Comparison of ENCODE assay signal across 3 worm cellular contexts in genomic region chrIII:4419117-4419978, ce11.
TF ChIP-seq lines count a peak whose summit lies in the region.

R07E5.7 (minus strand) TSS chrIII:4419167.
cku-80 (plus strand) TSS chrIII:4419848.

TF ChIP-seq in whole organism, L1 larva, 84 proteins besides CTCF, POLR2A, EP300 and RAD21 (continued from another document):
- TF ChIP-seq nhr-20 (tag; optimal IDR thresholded peaks at IDR 0.05; lab: Kevin White, UChicago) (peak; percentile 70), C16A3.4 (tag; optimal IDR thresholded peaks at IDR 0.05; lab: Kevin White, UChicago) (peak; percentile 70), elt-3 (tag; optimal IDR thresholded peaks at IDR 0.05; lab: Kevin White, UChicago) (peak in 2 of 6 experiments; percentile 44 to 47), xbp-1 (tag; optimal IDR thresholded peaks at IDR 0.05; lab: Kevin White, UChicago) (peak; percentile 61), grh-1 (GFP tag; IDR thresholded peaks at IDR 0.05; lab: Robert Waterston, UW) (no peak), irx-1 (tag; optimal IDR thresholded peaks at IDR 0.05; lab: Kevin White, UChicago) (peak; percentile 42), fos-1 (tag; optimal IDR thresholded peaks at IDR 0.05; lab: Kevin White, UChicago) (no peak), hlh-17 (GFP tag; optimal IDR thresholded peaks at IDR 0.05; lab: Kevin White, UChicago; ENCODE audit: borderline replicate concordance) (no peak), C04F5.9 (tag; optimal IDR thresholded peaks at IDR 0.05; lab: Kevin White, UChicago) (peak; percentile 31), nhr-19 (GFP tag; conservative IDR thresholded peaks at IDR 0.05; lab: Robert Waterston, UW) (peak; percentile 74), elt-2 (tag; optimal IDR thresholded peaks at IDR 0.05; lab: Kevin White, UChicago) (peak; percentile 40), sptf-1 (tag; optimal IDR thresholded peaks at IDR 0.05; lab: Kevin White, UChicago) (no peak), rnt-1 (tag; optimal IDR thresholded peaks at IDR 0.05; lab: Kevin White, UChicago) (peak; percentile 78), nhr-11 (tag; optimal IDR thresholded peaks at IDR 0.05; lab: Kevin White, UChicago) (no peak), F16B12.6 (tag; optimal IDR thresholded peaks at IDR 0.05; lab: Kevin White, UChicago) (peak; percentile 96), nhr-90 (tag; optimal IDR thresholded peaks at IDR 0.05; lab: Kevin White, UChicago; ENCODE audit: poor library complexity) (peak; percentile 55), sox-4 (tag; optimal IDR thresholded peaks at IDR 0.05; lab: Kevin White, UChicago) (peak; percentile 42), blmp-1 (tag; optimal IDR thresholded peaks at IDR 0.05; lab: Kevin White, UChicago) (peak; percentile 51), nhr-47 (tag; optimal IDR thresholded peaks at IDR 0.05; lab: Kevin White, UChicago) (peak; percentile 73), pqm-1 (tag; optimal IDR thresholded peaks at IDR 0.05; lab: Kevin White, UChicago) (no peak), nhr-77 (tag; optimal IDR thresholded peaks at IDR 0.05; lab: Kevin White, UChicago) (peak; percentile 24), unc-86 (tag; optimal IDR thresholded peaks at IDR 0.05; lab: Kevin White, UChicago) (peak; percentile 46), tbx-2 (tag; optimal IDR thresholded peaks at IDR 0.05; lab: Kevin White, UChicago) (peak; percentile 53), unc-30 (tag; optimal IDR thresholded peaks at IDR 0.05; lab: Kevin White, UChicago) (no peak), lin-13 (GFP tag; optimal IDR thresholded peaks at IDR 0.05; lab: Kevin White, UChicago) (peak; percentile 51), unc-62 (GFP tag; optimal IDR thresholded peaks at IDR 0.05; lab: Kevin White, UChicago) (no peak), sup-37 (GFP tag; optimal IDR thresholded peaks at IDR 0.05; lab: Kevin White, UChicago) (no peak), ama-1 (optimal IDR thresholded peaks at IDR 0.05; lab: Kevin White, UChicago) (no peak), nhr-85 (tag; lab: Kevin White, UChicago) (peak; percentile 75), lsy-2 (tag; optimal IDR thresholded peaks at IDR 0.05; lab: Kevin White, UChicago) (peak; percentile 74 to 78), lin-15B (tag; optimal IDR thresholded peaks at IDR 0.05; lab: Kevin White, UChicago) (peak; percentile 62), mdl-1 (tag; optimal IDR thresholded peaks at IDR 0.05; lab: Kevin White, UChicago) (peak in 1 of 2 experiments; percentile 41), efl-1 (optimal IDR thresholded peaks at IDR 0.05; lab: Kevin White, UChicago) (peak; percentile 66 to 91), efl-1 (GFP tag; optimal IDR thresholded peaks at IDR 0.05 in 1 of 2; lab: Kevin White, UChicago) (peak; percentile 90 to 99)

TF ChIP-seq in whole organism, L3 larva, 47 proteins besides CTCF, POLR2A, EP300 and RAD21 (continued from another document):
- TF ChIP-seq nhr-76 (tag; optimal IDR thresholded peaks at IDR 0.05; lab: Kevin White, UChicago) (no peak), fkh-2 (tag; optimal IDR thresholded peaks at IDR 0.05; lab: Kevin White, UChicago) (no peak), aly-2 (tag; optimal IDR thresholded peaks at IDR 0.05; lab: Kevin White, UChicago) (no peak), nhr-12 (tag; optimal IDR thresholded peaks at IDR 0.05; lab: Kevin White, UChicago) (no peak), ztf-4 (tag; optimal IDR thresholded peaks at IDR 0.05; lab: Kevin White, UChicago) (no peak), nfya-1 (tag; optimal IDR thresholded peaks at IDR 0.05; lab: Kevin White, UChicago; ENCODE audit: insufficient read depth) (peak; percentile 65), ceh-9 (tag; optimal IDR thresholded peaks at IDR 0.05; lab: Kevin White, UChicago) (no peak), nhr-43 (tag; optimal IDR thresholded peaks at IDR 0.05; lab: Kevin White, UChicago; ENCODE audit: poor library complexity, severe bottlenecking) (peak; percentile 28), skn-1 (tag; optimal IDR thresholded peaks at IDR 0.05; lab: Kevin White, UChicago) (peak; percentile 29), unc-39 (tag; optimal IDR thresholded peaks at IDR 0.05; lab: Kevin White, UChicago) (no peak), daf-12 (tag; optimal IDR thresholded peaks at IDR 0.05; lab: Kevin White, UChicago) (no peak), ZK546.5 (tag; optimal IDR thresholded peaks at IDR 0.05; lab: Kevin White, UChicago) (no peak), eor-1 (tag; optimal IDR thresholded peaks at IDR 0.05; lab: Kevin White, UChicago) (no peak), lin-39 (tag; optimal IDR thresholded peaks at IDR 0.05; lab: Kevin White, UChicago) (no peak), pha-4 (tag; optimal IDR thresholded peaks at IDR 0.05; lab: Kevin White, UChicago) (peak; percentile 55), tbx-2 (tag; optimal IDR thresholded peaks at IDR 0.05; lab: Kevin White, UChicago) (no peak), egl-5 (tag; optimal IDR thresholded peaks at IDR 0.05; lab: Kevin White, UChicago) (no peak), lin-15B (tag; optimal IDR thresholded peaks at IDR 0.05; lab: Kevin White, UChicago) (peak; percentile 75), ceh-82 (tag; optimal IDR thresholded peaks at IDR 0.05; lab: Kevin White, UChicago) (no peak), elt-1 (tag; optimal IDR thresholded peaks at IDR 0.05; lab: Kevin White, UChicago) (no peak)

TF ChIP-seq in whole organism, young adult, 124 proteins besides CTCF, POLR2A, EP300 and RAD21 (continued from another document):
- TF ChIP-seq cebp-1 (GFP tag; IDR thresholded peaks at IDR 0.05; lab: Robert Waterston, UW): peak; percentile 71
- peak; percentile 94 for TF ChIP-seq cebp-1 (tag; optimal IDR thresholded peaks at IDR 0.05; lab: Kevin White, UChicago)
- TF ChIP-seq dpff-1 (tag; optimal IDR thresholded peaks at IDR 0.05; lab: Kevin White, UChicago): no peak
- peak; percentile 0 for TF ChIP-seq ZK185.1 (tag; optimal IDR thresholded peaks at IDR 0.05; lab: Kevin White, UChicago; ENCODE audit: poor library complexity, severe bottlenecking)
- TF ChIP-seq ztf-3 (GFP tag; optimal IDR thresholded peaks at IDR 0.05; lab: Kevin White, UChicago): no peak
- peak; percentile 45 for TF ChIP-seq lsl-1 (GFP tag; optimal IDR thresholded peaks at IDR 0.05; lab: Kevin White, UChicago)
- TF ChIP-seq Y53F4B.3 (GFP tag; IDR thresholded peaks at IDR 0.05; lab: Robert Waterston, UW): no peak
- TF ChIP-seq pbrm-1 (GFP tag; IDR thresholded peaks at IDR 0.05; lab: Robert Waterston, UW): peak; percentile 46; the same call in 1 of the 2 replicates
- peak; percentile 79 for TF ChIP-seq lin-54 (GFP tag; optimal IDR thresholded peaks at IDR 0.05; lab: Kevin White, UChicago)
- peak; percentile 23 for TF ChIP-seq ceh-27 (GFP tag; optimal IDR thresholded peaks at IDR 0.05; lab: Kevin White, UChicago)
- TF ChIP-seq dox-1 (GFP tag; IDR thresholded peaks at IDR 0.05; lab: Robert Waterston, UW): no peak
- no peak for TF ChIP-seq T07F8.4 (tag; optimal IDR thresholded peaks at IDR 0.05; lab: Kevin White, UChicago)
- peak; percentile 45 for TF ChIP-seq F33H1.4 (GFP tag; IDR thresholded peaks at IDR 0.05; lab: Robert Waterston, UW)
- no peak for TF ChIP-seq zim-3 (tag; optimal IDR thresholded peaks at IDR 0.05; lab: Kevin White, UChicago)
- TF ChIP-seq mel-28 (tag; optimal IDR thresholded peaks at IDR 0.05; lab: Kevin White, UChicago; ENCODE audit: borderline replicate concordance): no peak
- TF ChIP-seq let-526 (GFP tag; IDR thresholded peaks at IDR 0.05; lab: Robert Waterston, UW): no peak
